Fruit fly (Drosophila melanogaster): Measurements from ENCODE around the gene CG7044.

- TF ChIP-seq ind (GFP tag; optimal IDR thresholded peaks at IDR 0.05) (no peak), CG9609 (GFP tag; optimal IDR thresholded peaks at IDR 0.05) (no peak), CG12744 (GFP tag; optimal IDR thresholded peaks at IDR 0.05) (no peak), ranshi (GFP tag; IDR thresholded peaks at IDR 0.05) (no peak), CG11247 (GFP tag; IDR thresholded peaks at IDR 0.05) (no peak), CG10654 (GFP tag; optimal IDR thresholded peaks at IDR 0.05) (no peak), Nf-YC (tag; optimal IDR thresholded peaks at IDR 0.05) (no peak)
Observed at dm6 chr3R:21126673-21127284, 25.3 kb upstream of the CG7044 start.
